Fruit fly (Drosophila melanogaster): ENCODE results near the gene Polr3C.

The Polr3C gene

dm6 chr3R:12441008-12441606 is 19.1 kb upstream of the Polr3C start:
- peak; percentile 20; the same call in 1 of the 2 replicates for TF ChIP-seq Ets98B (GFP tag; IDR thresholded peaks at IDR 0.05)
- TF ChIP-seq CG4496 (GFP tag; IDR thresholded peaks at IDR 0.05) = peak; percentile 32; the same call in 1 of the 3 replicates
- no peak for TF ChIP-seq EcR (GFP tag; optimal IDR thresholded peaks at IDR 0.05)
- TF ChIP-seq Snoo (tag; optimal IDR thresholded peaks at IDR 0.05) = no peak

- TF ChIP-seq CG14655 (GFP tag; optimal IDR thresholded peaks at IDR 0.05) (peak; percentile 76), Snoo (tag; optimal IDR thresholded peaks at IDR 0.05) (no peak), Ets98B (GFP tag; IDR thresholded peaks at IDR 0.05) (no peak), CG8159 (tag; optimal IDR thresholded peaks at IDR 0.05) (peak; percentile 63), CG34367 (tag; optimal IDR thresholded peaks at IDR 0.05) (no peak), Pif1A (GFP tag; optimal IDR thresholded peaks at IDR 0.05) (peak; percentile 55), gl (tag; optimal IDR thresholded peaks at IDR 0.05) (peak; percentile 22), rn (GFP tag; IDR thresholded peaks at IDR 0.05) (no peak), CG9948 (tag; optimal IDR thresholded peaks at IDR 0.05) (peak; percentile 55), fd96Ca (GFP tag; IDR thresholded peaks at IDR 0.05) (no peak; the same call in 2 of the 3 replicates), CG17806 (tag; optimal IDR thresholded peaks at IDR 0.05) (peak; percentile 46), CG8301 (tag; optimal IDR thresholded peaks at IDR 0.05) (peak; percentile 70), EcR (GFP tag; optimal IDR thresholded peaks at IDR 0.05) (peak; percentile 62), CG32121 (GFP tag; IDR thresholded peaks at IDR 0.05) (peak; percentile 57; the same call in 1 of the 2 replicates), CG12605 (GFP tag; IDR thresholded peaks at IDR 0.05) (peak; percentile 55), CG10348 (GFP tag; IDR thresholded peaks at IDR 0.05) (no peak), CG13204 (GFP tag; optimal IDR thresholded peaks at IDR 0.05) (no peak), Pif1B (GFP tag; optimal IDR thresholded peaks at IDR 0.05) (peak; percentile 0), D1 (tag; optimal IDR thresholded peaks at IDR 0.05) (peak; percentile 45), CG4496 (GFP tag; IDR thresholded peaks at IDR 0.05) (peak; percentile 61; the same call in 2 of the 3 replicates), CG15710 (tag; optimal IDR thresholded peaks at IDR 0.05) (peak; percentile 28)
Measured at dm6 chr3R:12442601-12443533, 17.3 kb upstream of the Polr3C start.

dm6 chr3R:12443769-12444168 is 16.4 kb upstream of the Polr3C start:
- no peak for TF ChIP-seq Pif1A (GFP tag; optimal IDR thresholded peaks at IDR 0.05)
- no peak for TF ChIP-seq CG8159 (tag; optimal IDR thresholded peaks at IDR 0.05)
- TF ChIP-seq CG4496 (GFP tag; IDR thresholded peaks at IDR 0.05) = no peak
- no peak for TF ChIP-seq CG14655 (GFP tag; optimal IDR thresholded peaks at IDR 0.05)
- TF ChIP-seq CG9948 (tag; optimal IDR thresholded peaks at IDR 0.05) = no peak
- TF ChIP-seq Pif1B (GFP tag; optimal IDR thresholded peaks at IDR 0.05) = no peak
- no peak for TF ChIP-seq CG34367 (tag; optimal IDR thresholded peaks at IDR 0.05)
- TF ChIP-seq gl (tag; optimal IDR thresholded peaks at IDR 0.05) = no peak
- no peak for TF ChIP-seq Ets98B (GFP tag; IDR thresholded peaks at IDR 0.05)
- no peak for TF ChIP-seq D1 (tag; optimal IDR thresholded peaks at IDR 0.05)
- no peak for TF ChIP-seq CG8301 (tag; optimal IDR thresholded peaks at IDR 0.05)
- TF ChIP-seq fd96Ca (GFP tag; IDR thresholded peaks at IDR 0.05) = no peak
- TF ChIP-seq CG12605 (GFP tag; IDR thresholded peaks at IDR 0.05) = no peak
- no peak for TF ChIP-seq CG10348 (GFP tag; IDR thresholded peaks at IDR 0.05)

dm6 chr3R:12445468-12445867 is 14.7 kb upstream of the Polr3C start:
- TF ChIP-seq CG8159 (tag; optimal IDR thresholded peaks at IDR 0.05) (no peak), CG12605 (GFP tag; IDR thresholded peaks at IDR 0.05) (no peak), CG15710 (tag; optimal IDR thresholded peaks at IDR 0.05) (no peak), Ets98B (GFP tag; IDR thresholded peaks at IDR 0.05) (no peak), CG13204 (GFP tag; optimal IDR thresholded peaks at IDR 0.05) (no peak)

dm6 chr3R:12447353-12447752 is 12.9 kb upstream of the Polr3C start, which contains the start of gene vrs:
TSS of gene vrs (plus strand) at chr3R:12447653.
- TF ChIP-seq EcR (GFP tag; optimal IDR thresholded peaks at IDR 0.05) (no peak), CG10348 (GFP tag; IDR thresholded peaks at IDR 0.05) (no peak), rn (GFP tag; IDR thresholded peaks at IDR 0.05) (no peak), CG4496 (GFP tag; IDR thresholded peaks at IDR 0.05) (no peak), D1 (tag; optimal IDR thresholded peaks at IDR 0.05) (no peak), CG32121 (GFP tag; IDR thresholded peaks at IDR 0.05) (no peak), gl (tag; optimal IDR thresholded peaks at IDR 0.05) (no peak), CG12605 (GFP tag; IDR thresholded peaks at IDR 0.05) (no peak), CG8301 (tag; optimal IDR thresholded peaks at IDR 0.05) (no peak), Pif1B (GFP tag; optimal IDR thresholded peaks at IDR 0.05) (no peak), CG15710 (tag; optimal IDR thresholded peaks at IDR 0.05) (no peak), Ets98B (GFP tag; IDR thresholded peaks at IDR 0.05) (no peak), CG17806 (tag; optimal IDR thresholded peaks at IDR 0.05) (no peak), Pif1A (GFP tag; optimal IDR thresholded peaks at IDR 0.05) (no peak), CG8159 (tag; optimal IDR thresholded peaks at IDR 0.05) (no peak)

- no peak for TF ChIP-seq CG32121 (GFP tag; IDR thresholded peaks at IDR 0.05)
- no peak for TF ChIP-seq CG15710 (tag; optimal IDR thresholded peaks at IDR 0.05)
Measured at dm6 chr3R:12448344-12448743, 11.9 kb upstream of the Polr3C start.

Data from whole organism, pupa.